Fruit fly (Drosophila melanogaster) S2 (cell line): ENCODE results near the gene Ca-Ma2d.

Experiments
- CG8478 ChIP-seq: fragments of >200 bp; optimal IDR thresholded peaks from 2 replicates; lab custom pipeline; 2018
- CTCF ChIP-seq, 2 experiments: fragments of >200 bp; optimal IDR thresholded peaks; 2 replicates each; lab custom pipeline; 2018

DNA sequence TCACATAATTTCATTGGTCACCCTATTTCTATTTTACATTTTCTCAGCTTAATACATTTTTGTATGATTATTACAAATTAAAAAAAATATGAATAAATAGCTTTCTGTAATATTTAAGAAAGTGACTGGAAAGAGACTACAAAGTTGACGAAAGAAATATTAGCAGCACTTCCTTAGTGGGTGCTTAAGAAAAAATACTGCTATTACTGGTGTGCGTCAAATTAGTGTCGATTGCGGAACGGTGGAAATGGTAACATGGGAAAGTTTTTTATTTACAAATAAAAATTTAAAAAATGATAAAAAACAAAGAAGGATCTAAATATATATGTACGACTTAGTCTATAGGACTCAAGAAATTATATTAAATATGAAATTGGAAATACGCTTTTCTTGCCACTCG, 7.3 kb upstream of the Ca-Ma2d start:
- no peak for TF ChIP-seq CTCF (optimal IDR thresholded peaks at IDR 0.05; lab: Kevin White, UChicago)
- TF ChIP-seq CG8478, result no peak
